Worm (Caenorhabditis elegans) whole organism, mixed stage, embryonic: Measurements from ENCODE around the gene srg-37.

Source experiments
- M03D4.4 ChIP-seq: sonication (generic microtip); optimal IDR thresholded peaks from 2 replicates; lab custom pipeline; 2017; ENCODE audit warnings: mild to moderate bottlenecking, missing genetic modification characterization, missing compliant biosample characterization
- bed-3 ChIP-seq: fragments of 200-800 bp; sonication (Bioruptor generic); optimal IDR thresholded peaks from 3 replicates; lab custom pipeline; 2018; ENCODE audit warnings: mild to moderate bottlenecking, missing genetic modification characterization, moderate library complexity, missing compliant biosample characterization
- blmp-1 ChIP-seq: fragments of 150-350 bp; optimal IDR thresholded peaks from 2 replicates; lab custom pipeline; 2014; ENCODE audit warnings: missing biosample characterization, missing genetic modification characterization
- ceh-39 ChIP-seq: fragments of 150-350 bp; optimal IDR thresholded peaks from 2 replicates; lab custom pipeline; 2014; ENCODE audit warnings: missing biosample characterization, missing genetic modification characterization
- ceh-43 ChIP-seq: fragments of 200-800 bp; sonication (Bioruptor generic); optimal IDR thresholded peaks from 2 replicates; lab custom pipeline; 2018; ENCODE audit warnings: mild to moderate bottlenecking, missing genetic modification characterization, moderate library complexity, missing compliant biosample characterization
- ceh-83 ChIP-seq: fragments of 200-800 bp; sonication (Bioruptor generic); optimal IDR thresholded peaks from 2 replicates; lab custom pipeline; 2018; ENCODE audit warnings: mild to moderate bottlenecking, missing genetic modification characterization, missing compliant biosample characterization
- ces-1 ChIP-seq: fragments of 150-350 bp; optimal IDR thresholded peaks from 2 replicates; lab custom pipeline; 2014; ENCODE audit warnings: missing biosample characterization, missing genetic modification reagents, missing genetic modification characterization
- drap-1 ChIP-seq: fragments of 200-800 bp; sonication (Bioruptor generic); optimal IDR thresholded peaks from 3 replicates; lab custom pipeline; 2018; ENCODE audit warnings: mild to moderate bottlenecking, missing genetic modification characterization, missing compliant biosample characterization
- elt-1 ChIP-seq: sonication (generic microtip); optimal IDR thresholded peaks from 2 replicates; lab custom pipeline; 2017; ENCODE audit warnings: missing genetic modification characterization, mild to moderate bottlenecking, missing compliant biosample characterization, antibody characterized with exemption, moderate library complexity, borderline replicate concordance; ENCODE audit not compliant: insufficient read depth
- elt-3 ChIP-seq: fragments of 150-350 bp; optimal IDR thresholded peaks from 2 replicates; lab custom pipeline; 2014; ENCODE audit warnings: missing biosample characterization, missing genetic modification characterization
- flh-1 ChIP-seq: fragments of 200-800 bp; sonication (Bioruptor generic); optimal IDR thresholded peaks from 2 replicates; lab custom pipeline; 2018; ENCODE audit warnings: mild to moderate bottlenecking, missing genetic modification characterization, moderate library complexity, missing compliant biosample characterization
- ham-2 ChIP-seq: fragments of 200-800 bp; sonication (Bioruptor generic); optimal IDR thresholded peaks from 2 replicates; lab custom pipeline; 2018; ENCODE audit warnings: mild to moderate bottlenecking, missing genetic modification characterization, missing compliant biosample characterization
- hlh-1 ChIP-seq: fragments of 150-350 bp; optimal IDR thresholded peaks from 2 replicates; lab custom pipeline; 2014; ENCODE audit warnings: missing biosample characterization, missing genetic modification reagents, missing genetic modification characterization
- lin-13 ChIP-seq: fragments of 150-350 bp; optimal IDR thresholded peaks from 2 replicates; lab custom pipeline; 2014; ENCODE audit warnings: missing biosample characterization, missing genetic modification characterization
- lsy-2 ChIP-seq: fragments of 150-350 bp; optimal IDR thresholded peaks from 2 replicates; lab custom pipeline; 2014; ENCODE audit warnings: missing biosample characterization, missing genetic modification characterization
- mab-5 ChIP-seq: fragments of 150-350 bp; optimal IDR thresholded peaks from 2 replicates; lab custom pipeline; 2014; ENCODE audit warnings: missing biosample characterization, missing genetic modification characterization
- nhr-12 ChIP-seq: fragments of 150-350 bp; optimal IDR thresholded peaks from 2 replicates; lab custom pipeline; 2014; ENCODE audit warnings: missing biosample characterization, missing genetic modification characterization
- nhr-2 ChIP-seq: fragments of 150-350 bp; optimal IDR thresholded peaks from 2 replicates; lab custom pipeline; 2014; ENCODE audit warnings: missing biosample characterization, missing genetic modification characterization
- nhr-237 ChIP-seq: fragments of 150-350 bp; optimal IDR thresholded peaks from 2 replicates; lab custom pipeline; 2014; ENCODE audit warnings: missing biosample characterization, missing genetic modification characterization
- nhr-28 ChIP-seq: fragments of 150-350 bp; optimal IDR thresholded peaks from 2 replicates; lab custom pipeline; 2014; ENCODE audit warnings: missing biosample characterization, missing genetic modification characterization
- nhr-76 ChIP-seq: sonication (generic microtip); optimal IDR thresholded peaks from 2 replicates; lab custom pipeline; 2017; ENCODE audit warnings: missing biosample characterization, missing genetic modification characterization
- pha-4 ChIP-seq: fragments of 150-350 bp; optimal IDR thresholded peaks from 2 replicates; lab custom pipeline; 2018; ENCODE audit warnings: missing biosample characterization, missing genetic modification reagents, missing genetic modification characterization
- sem-2 ChIP-seq: fragments of 200-800 bp; sonication (Bioruptor generic); optimal IDR thresholded peaks from 2 replicates; lab custom pipeline; 2018; ENCODE audit warnings: mild to moderate bottlenecking, missing genetic modification characterization, missing compliant biosample characterization
- snpc-4 ChIP-seq: fragments of 150-350 bp; optimal IDR thresholded peaks from 2 replicates; lab custom pipeline; 2014; ENCODE audit warnings: missing biosample characterization, missing genetic modification characterization
- tbx-8 ChIP-seq: fragments of 200-800 bp; sonication (Bioruptor generic); optimal IDR thresholded peaks from 2 replicates; lab custom pipeline; 2018; ENCODE audit warnings: mild to moderate bottlenecking, missing genetic modification characterization, moderate library complexity, missing compliant biosample characterization
- unc-120 ChIP-seq: sonication (generic microtip); optimal IDR thresholded peaks from 2 replicates; lab custom pipeline; 2017; ENCODE audit warnings: missing genetic modification characterization, missing compliant biosample characterization; ENCODE audit not compliant: poor library complexity, severe bottlenecking
- zip-8 ChIP-seq: fragments of 150-350 bp; optimal IDR thresholded peaks from 2 replicates; lab custom pipeline; 2014; ENCODE audit warnings: missing biosample characterization, missing genetic modification characterization
- ztf-11 ChIP-seq: fragments of 150-350 bp; optimal IDR thresholded peaks from 2 replicates; lab custom pipeline; 2014; ENCODE audit warnings: missing biosample characterization, missing genetic modification characterization

srg-37 gene

ce11 chrX:14223156-14223555, 11.7 kb downstream of the srg-37 start, which contains the start of gene K06G5.3:
TSS of gene K06G5.3 (minus strand) at chrX:14223256.
- TF ChIP-seq pha-4 (tag; lab: Kevin White, UChicago) = no peak

- TF ChIP-seq ceh-83 (GFP tag; lab: Kevin White, UChicago) (no peak), nhr-12 (no peak), M03D4.4 (no peak), hlh-1 (tag; lab: Kevin White, UChicago) (no peak), nhr-76 (tag; lab: Kevin White, UChicago) (no peak), flh-1 (no peak), pha-4 (tag; lab: Kevin White, UChicago) (no peak), lin-13 (tag; lab: Kevin White, UChicago) (no peak), unc-120 (tag; lab: Kevin White, UChicago) (no peak), nhr-237 (tag; lab: Kevin White, UChicago) (no peak), tbx-8 (GFP tag; lab: Kevin White, UChicago) (no peak), ham-2 (GFP tag; lab: Kevin White, UChicago) (no peak), mab-5 (no peak), zip-8 (tag; lab: Kevin White, UChicago) (no peak), ceh-43 (GFP tag; lab: Kevin White, UChicago) (no peak), lsy-2 (tag; lab: Kevin White, UChicago) (no peak), elt-1 (tag; lab: Kevin White, UChicago) (no peak), nhr-2 (no peak), snpc-4 (no peak), elt-3 (tag; lab: Kevin White, UChicago) (no peak)
- TF ChIP-seq, all 35 proteins: peak for 0
These were observed 20.3 kb downstream of the srg-37 start, which contains the start of gene K06G5.1 for ce11 chrX:14214520-14215023. TSS of gene K06G5.1 (plus strand) at chrX:14214973.

ce11 chrX:14213314-14213713, 21.5 kb downstream of the srg-37 start:
- TF ChIP-seq tbx-8 (GFP tag; lab: Kevin White, UChicago) = no peak
- no peak for TF ChIP-seq unc-120 (tag; lab: Kevin White, UChicago)
- TF ChIP-seq ztf-11 = no peak
- TF ChIP-seq ham-2 (GFP tag; lab: Kevin White, UChicago) = no peak
- TF ChIP-seq ceh-83 (GFP tag; lab: Kevin White, UChicago) = no peak
- TF ChIP-seq nhr-12 = no peak
- TF ChIP-seq zip-8 (tag; lab: Kevin White, UChicago) = no peak
- no peak for TF ChIP-seq sem-2 (GFP tag; lab: Kevin White, UChicago)
- no peak for TF ChIP-seq drap-1
- TF ChIP-seq ceh-39 (tag; lab: Kevin White, UChicago) = no peak
- TF ChIP-seq blmp-1 = no peak
- TF ChIP-seq M03D4.4 = no peak
- TF ChIP-seq nhr-76 (tag; lab: Kevin White, UChicago) = no peak
- TF ChIP-seq lin-13 (tag; lab: Kevin White, UChicago) = no peak
- no peak for TF ChIP-seq elt-3 (tag; lab: Kevin White, UChicago)

ce11 chrX:14207942-14208341, 26.9 kb downstream of the srg-37 start, which contains the start of gene ceh-37:
TSS of gene ceh-37 (minus strand) at chrX:14208000.
- TF ChIP-seq zip-8 (tag; lab: Kevin White, UChicago) (no peak), lsy-2 (tag; lab: Kevin White, UChicago) (no peak), hlh-1 (tag; lab: Kevin White, UChicago) (no peak), pha-4 (tag; lab: Kevin White, UChicago) (no peak), nhr-28 (tag; lab: Kevin White, UChicago) (no peak), flh-1 (no peak), ztf-11 (no peak), ham-2 (GFP tag; lab: Kevin White, UChicago) (no peak)

- TF ChIP-seq bed-3 (GFP tag; lab: Kevin White, UChicago) (no peak), ces-1 (GFP tag; lab: Kevin White, UChicago) (no peak)
These were observed 28.5 kb downstream of the srg-37 start for ce11 chrX:14206321-14206720.

ce11 chrX:14194251-14194650, 40.6 kb downstream of the srg-37 start:
- TF ChIP-seq sem-2 (GFP tag; lab: Kevin White, UChicago) = no peak
- TF ChIP-seq ceh-43 (GFP tag; lab: Kevin White, UChicago) = no peak
- TF ChIP-seq nhr-12 = no peak
